Fruit fly (Drosophila melanogaster) whole organism, embryonic: ENCODE results near the gene NFAT.

Experiments used
- Asciz ChIP-seq: fragments of 200-800 bp; sonication (Bioruptor generic); optimal IDR thresholded peaks from 2 replicates; lab custom pipeline; 2017; ENCODE audit warnings: missing biosample characterization, mild to moderate bottlenecking, missing genetic modification characterization, missing genetic modification reagents
- B-H1 ChIP-seq: fragments of 200-800 bp; sonication (Bioruptor generic); IDR thresholded peaks from 3 replicates; pipeline ENCODE4 v1.3.6; 2022; ENCODE audit warnings: missing biosample characterization, missing genetic modification characterization
- CG10147 ChIP-seq: fragments of 200-800 bp; sonication (Bioruptor generic); optimal IDR thresholded peaks from 2 replicates; lab custom pipeline; 2019; ENCODE audit warnings: missing biosample characterization, mild to moderate bottlenecking, missing genetic modification characterization, moderate library complexity
- CG12391 ChIP-seq: fragments of 200-800 bp; sonication (Bioruptor generic); optimal IDR thresholded peaks from 3 replicates; lab custom pipeline; 2018; ENCODE audit warnings: missing biosample characterization, mild to moderate bottlenecking, missing genetic modification characterization, moderate library complexity
- CG12942 ChIP-seq: fragments of 200-800 bp; sonication (Bioruptor generic); optimal IDR thresholded peaks from 3 replicates; lab custom pipeline; 2016; ENCODE audit warnings: missing biosample characterization, missing genetic modification characterization
- CG13123 ChIP-seq: fragments of 200-800 bp; sonication (Bioruptor generic); optimal IDR thresholded peaks from 2 replicates; lab custom pipeline; 2016; ENCODE audit warnings: missing biosample characterization, missing genetic modification characterization
- CG13624 ChIP-seq: fragments of 200-800 bp; sonication (Bioruptor generic); optimal IDR thresholded peaks from 2 replicates; lab custom pipeline; 2016; ENCODE audit warnings: missing biosample characterization, missing genetic modification characterization
- CG14710 ChIP-seq: fragments of 200-800 bp; sonication (Bioruptor generic); optimal IDR thresholded peaks from 3 replicates; lab custom pipeline; 2019; ENCODE audit warnings: missing biosample characterization, mild to moderate bottlenecking, missing genetic modification characterization, moderate library complexity
- CG15011 ChIP-seq: fragments of 200-800 bp; sonication (Bioruptor generic); optimal IDR thresholded peaks from 3 replicates; lab custom pipeline; 2018; ENCODE audit warnings: missing biosample characterization, mild to moderate bottlenecking, missing genetic modification characterization
- CG17186 ChIP-seq: fragments of 200-800 bp; sonication (Bioruptor generic); optimal IDR thresholded peaks from 3 replicates; lab custom pipeline; 2017; ENCODE audit warnings: missing biosample characterization, missing genetic modification reagents, missing genetic modification characterization
- CG17385 ChIP-seq: fragments of 200-800 bp; sonication (Bioruptor generic); optimal IDR thresholded peaks from 3 replicates; lab custom pipeline; 2018; ENCODE audit warnings: missing biosample characterization, mild to moderate bottlenecking, missing genetic modification characterization
- CG17612 ChIP-seq: fragments of 200-800 bp; sonication (Bioruptor generic); IDR thresholded peaks from 2 replicates; pipeline ENCODE4 v1.3.6; 2022; ENCODE audit warnings: missing biosample characterization, missing genetic modification characterization
- CG18011 ChIP-seq: fragments of 200-800 bp; sonication (Bioruptor generic); optimal IDR thresholded peaks from 2 replicates; lab custom pipeline; 2017; ENCODE audit warnings: missing biosample characterization, missing genetic modification characterization, mild to moderate bottlenecking, moderate library complexity, missing genotype
- CG2889 ChIP-seq: fragments of 200-800 bp; sonication (Bioruptor generic); IDR thresholded peaks from 3 replicates; pipeline ENCODE4 v1.3.6; 2022; ENCODE audit warnings: missing biosample characterization, missing genetic modification characterization
- CG3847 ChIP-seq: fragments of 200-800 bp; sonication (Bioruptor generic); IDR thresholded peaks from 2 replicates; pipeline ENCODE4 v1.3.6; 2022; ENCODE audit warnings: missing biosample characterization, missing genetic modification characterization
- CG3995 ChIP-seq: fragments of 200-800 bp; sonication (Bioruptor generic); optimal IDR thresholded peaks from 3 replicates; lab custom pipeline; 2016; ENCODE audit warnings: missing biosample characterization, missing genetic modification characterization
- CG4617 ChIP-seq: fragments of 200-800 bp; sonication (Bioruptor generic); optimal IDR thresholded peaks from 3 replicates; lab custom pipeline; 2016; ENCODE audit warnings: missing biosample characterization, missing genetic modification characterization, borderline replicate concordance
- CG6683 ChIP-seq: fragments of 200-800 bp; sonication (Bioruptor generic); optimal IDR thresholded peaks from 2 replicates; lab custom pipeline; 2017; ENCODE audit warnings: missing biosample characterization, mild to moderate bottlenecking, missing genetic modification characterization, missing genetic modification reagents
- CG7357 ChIP-seq: fragments of 200-800 bp; sonication (Bioruptor generic); IDR thresholded peaks from 3 replicates; pipeline ENCODE4 v1.3.6; 2022; ENCODE audit warnings: missing biosample characterization, missing genetic modification characterization
- CG9215 ChIP-seq: fragments of 200-800 bp; sonication (Bioruptor generic); IDR thresholded peaks from 2 replicates; pipeline ENCODE4 v1.3.6; 2022; ENCODE audit warnings: missing biosample characterization, missing genetic modification characterization
- CG9932 ChIP-seq: fragments of 200-800 bp; sonication (Bioruptor generic); IDR thresholded peaks from 2 replicates; pipeline ENCODE4 v1.3.6; 2022; ENCODE audit warnings: missing biosample characterization, missing genetic modification characterization
- Dip2 ChIP-seq: fragments of 200-800 bp; sonication (Bioruptor generic); IDR thresholded peaks from 2 replicates; pipeline ENCODE4 v1.3.6; 2022; ENCODE audit warnings: missing biosample characterization, missing genetic modification characterization
- Dip3 ChIP-seq: fragments of 200-800 bp; sonication (Bioruptor generic); optimal IDR thresholded peaks from 3 replicates; lab custom pipeline; 2016; ENCODE audit warnings: missing biosample characterization, missing genetic modification characterization
- Dp ChIP-seq: fragments of 200-800 bp; sonication (Bioruptor generic); optimal IDR thresholded peaks from 2 replicates; lab custom pipeline; 2018; ENCODE audit warnings: missing biosample characterization, mild to moderate bottlenecking, missing genetic modification characterization, moderate library complexity
- Fer3 ChIP-seq: fragments of 200-800 bp; sonication (Bioruptor generic); optimal IDR thresholded peaks from 2 replicates; lab custom pipeline; 2018; ENCODE audit warnings: missing biosample characterization, mild to moderate bottlenecking, missing genetic modification characterization, moderate library complexity
- HLH4C ChIP-seq: fragments of 200-800 bp; sonication (Bioruptor generic); IDR thresholded peaks from 3 replicates; pipeline ENCODE4 v1.3.6; 2022; ENCODE audit warnings: missing biosample characterization, missing genetic modification characterization; ENCODE audit not compliant: partially characterized antibody
- Hey ChIP-seq: fragments of 200-800 bp; sonication (Bioruptor generic); optimal IDR thresholded peaks from 3 replicates; lab custom pipeline; 2018; ENCODE audit warnings: missing biosample characterization, mild to moderate bottlenecking, missing genetic modification characterization
- HmgZ ChIP-seq: fragments of 200-800 bp; sonication (Bioruptor generic); optimal IDR thresholded peaks from 2 replicates; lab custom pipeline; 2018; ENCODE audit warnings: missing biosample characterization, mild to moderate bottlenecking, missing genetic modification characterization
- Hmx ChIP-seq: fragments of 200-800 bp; sonication (Bioruptor generic); optimal IDR thresholded peaks from 2 replicates; lab custom pipeline; 2016; ENCODE audit warnings: missing biosample characterization, missing genetic modification characterization
- Hr3 ChIP-seq: fragments of 200-800 bp; sonication (Bioruptor generic); optimal IDR thresholded peaks from 3 replicates; lab custom pipeline; 2016; ENCODE audit warnings: missing biosample characterization, missing genetic modification characterization
- Lhr ChIP-seq: fragments of 200-800 bp; sonication (Bioruptor generic); optimal IDR thresholded peaks from 3 replicates; lab custom pipeline; 2017; ENCODE audit warnings: mild to moderate bottlenecking, missing biosample characterization, missing genetic modification reagents, missing genetic modification characterization
- bbx ChIP-seq: fragments of 200-800 bp; sonication (Bioruptor generic); IDR thresholded peaks from 2 replicates; pipeline ENCODE4 v1.3.6; 2022; ENCODE audit warnings: missing biosample characterization, missing genetic modification characterization; ENCODE audit not compliant: partially characterized antibody
- chif ChIP-seq, 2 experiments: fragments of 200-800 bp; sonication (Bioruptor generic); optimal IDR thresholded peaks; 3 replicates each; lab custom pipeline; 2016; ENCODE audit warnings: missing biosample characterization in 2 of 2, missing genetic modification characterization in 2 of 2
- cwo ChIP-seq: fragments of 200-800 bp; sonication (Bioruptor generic); optimal IDR thresholded peaks from 3 replicates; lab custom pipeline; 2017; ENCODE audit warnings: missing biosample characterization, missing genetic modification characterization, mild to moderate bottlenecking, moderate library complexity, missing genetic modification reagents
- dan ChIP-seq: fragments of 200-800 bp; sonication (Bioruptor generic); IDR thresholded peaks from 2 replicates; pipeline ENCODE4 v1.3.6; 2022; ENCODE audit warnings: missing biosample characterization, missing genetic modification characterization
- dm ChIP-seq: fragments of 200-800 bp; sonication (Bioruptor generic); optimal IDR thresholded peaks from 3 replicates; lab custom pipeline; 2016; ENCODE audit warnings: missing biosample characterization, missing genetic modification characterization
- emc ChIP-seq: fragments of 200-800 bp; sonication (Bioruptor generic); optimal IDR thresholded peaks from 2 replicates; lab custom pipeline; 2016; ENCODE audit warnings: missing biosample characterization, missing genetic modification characterization
- en ChIP-seq: fragments of 200-800 bp; sonication (Bioruptor generic); optimal IDR thresholded peaks from 2 replicates; lab custom pipeline; 2016; ENCODE audit warnings: missing biosample characterization, missing genetic modification characterization
- fd102C ChIP-seq: fragments of 200-800 bp; sonication (Bioruptor generic); optimal IDR thresholded peaks from 2 replicates; lab custom pipeline; 2018; ENCODE audit warnings: missing biosample characterization, mild to moderate bottlenecking, missing genetic modification characterization, moderate library complexity
- grau ChIP-seq: fragments of 200-800 bp; optimal IDR thresholded peaks from 3 replicates; lab custom pipeline; 2019; ENCODE audit warnings: missing biosample characterization, mild to moderate bottlenecking, missing genetic modification characterization, moderate library complexity
- grn ChIP-seq: fragments of 200-800 bp; sonication (Bioruptor generic); optimal IDR thresholded peaks from 3 replicates; lab custom pipeline; 2017; ENCODE audit warnings: missing biosample characterization, missing genetic modification characterization
- ham ChIP-seq: fragments of 200-800 bp; sonication (Bioruptor generic); IDR thresholded peaks from 2 replicates; pipeline ENCODE4 v1.3.6; 2022; ENCODE audit warnings: missing biosample characterization, missing genetic modification characterization
- lilli ChIP-seq: fragments of 200-800 bp; sonication (Bioruptor generic); optimal IDR thresholded peaks from 3 replicates; lab custom pipeline; 2016; ENCODE audit warnings: missing biosample characterization, missing genetic modification characterization
- nerfin-2 ChIP-seq: fragments of 200-800 bp; sonication (Bioruptor generic); IDR thresholded peaks from 2 replicates; pipeline ENCODE4 v1.3.6; 2022; ENCODE audit warnings: missing biosample characterization, missing genetic modification characterization; ENCODE audit not compliant: partially characterized antibody
- pros ChIP-seq: fragments of 200-800 bp; sonication (Bioruptor generic); optimal IDR thresholded peaks from 3 replicates; lab custom pipeline; 2019; ENCODE audit warnings: missing biosample characterization, mild to moderate bottlenecking, missing genetic modification characterization, moderate library complexity
- shn ChIP-seq: fragments of 200-800 bp; sonication (Bioruptor generic); optimal IDR thresholded peaks from 3 replicates; lab custom pipeline; 2016; ENCODE audit warnings: missing biosample characterization, missing genetic modification characterization
- slp2 ChIP-seq: fragments of 200-800 bp; sonication (Bioruptor generic); optimal IDR thresholded peaks from 2 replicates; lab custom pipeline; 2016; ENCODE audit warnings: missing biosample characterization, missing genetic modification characterization
- sug ChIP-seq: fragments of 200-800 bp; optimal IDR thresholded peaks from 2 replicates; lab custom pipeline; 2019; ENCODE audit warnings: missing biosample characterization, mild to moderate bottlenecking, missing genetic modification characterization, moderate library complexity
- tll ChIP-seq, 2 experiments: fragments of 200-800 bp in 1 of 2; fragments of >200 bp in 1 of 2; sonication (Bioruptor generic) in 1 of 2; optimal IDR thresholded peaks; 2 replicates each; lab custom pipeline; 2017 to 2019; ENCODE audit warnings: missing biosample characterization in 2 of 2, missing genetic modification characterization in 2 of 2, mild to moderate bottlenecking in 1 of 2, moderate library complexity in 1 of 2
- twi ChIP-seq: fragments of 200-800 bp; optimal IDR thresholded peaks from 2 replicates; lab custom pipeline; 2019; ENCODE audit warnings: missing biosample characterization, mild to moderate bottlenecking, missing genetic modification characterization, moderate library complexity

Gene NFAT

dm6 chrX:13676458-13676944 is 52.0 kb downstream of the NFAT start, which contains the start of gene CG11162 (continued):
- TF ChIP-seq grau (tag; lab: Kevin White, UChicago) (peak; percentile 58), CG13123 (GFP tag; lab: Kevin White, UChicago) (no peak), Dip3 (GFP tag; lab: Kevin White, UChicago) (peak; percentile 41), B-H1 (no peak), en (GFP tag; lab: Kevin White, UChicago) (no peak), HmgZ (tag; lab: Kevin White, UChicago) (peak; percentile 3), CG18011 (no peak), CG9215 (GFP tag; lab: Robert Waterston, UW) (0 out of 2 replicates have a peak, but pooled peaks have one; percentile 16), twi (no peak), nerfin-2 (GFP tag; lab: Robert Waterston, UW) (no peak), CG17612 (GFP tag; lab: Robert Waterston, UW) (no peak), CG2889 (GFP tag; lab: Robert Waterston, UW) (no peak), Lhr (no peak), Hr3 (GFP tag; lab: Kevin White, UChicago) (no peak), cwo (GFP tag; lab: Kevin White, UChicago) (peak; percentile 75), CG13624 (peak; percentile 9), CG15011 (peak; percentile 26), CG7357 (no peak), emc (GFP tag; lab: Kevin White, UChicago) (no peak), CG3847 (GFP tag; lab: Robert Waterston, UW) (0 out of 2 replicates have a peak, but pooled peaks have one; percentile 13), Fer3 (tag; lab: Kevin White, UChicago) (peak; percentile 38), fd102C (GFP tag; lab: Kevin White, UChicago) (no peak), CG10147 (GFP tag; lab: Kevin White, UChicago) (peak; percentile 41), lilli (GFP tag; lab: Kevin White, UChicago) (peak; percentile 64)

DNA sequence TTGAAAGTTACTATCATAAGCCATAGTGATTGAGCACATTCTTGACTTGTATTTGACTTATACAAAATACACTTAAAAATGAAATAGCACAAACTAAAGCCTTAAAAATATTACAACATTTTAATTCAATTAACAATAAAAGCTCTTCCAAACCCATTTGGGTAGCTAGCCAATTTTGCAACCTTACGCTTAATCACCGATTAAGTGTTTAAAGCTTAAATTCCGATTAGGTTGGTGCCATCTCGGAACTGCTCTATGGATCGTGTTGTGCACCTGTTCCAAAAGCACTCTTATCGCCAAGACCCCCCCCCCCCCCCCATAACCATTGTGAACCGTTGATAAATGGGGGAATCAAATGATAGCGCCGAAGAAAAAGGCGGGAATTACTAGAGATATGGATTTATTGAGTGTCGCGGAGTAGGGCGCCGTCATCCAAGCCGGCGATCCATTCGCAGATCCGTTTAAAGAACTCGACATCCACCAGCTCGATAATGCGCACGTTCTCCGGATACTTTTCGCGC is 53.5 kb downstream of the NFAT start:
- TF ChIP-seq Dip2, result no peak
- peak; percentile 44 for TF ChIP-seq grn (GFP tag; lab: Kevin White, UChicago)
- TF ChIP-seq chif (GFP tag; optimal IDR thresholded peaks at IDR 0.05; lab: Kevin White, UChicago), result no peak
- TF ChIP-seq CG17385 (GFP tag; lab: Kevin White, UChicago), result no peak
- TF ChIP-seq Asciz (GFP tag; lab: Kevin White, UChicago), result no peak
- TF ChIP-seq HLH4C (GFP tag; lab: Robert Waterston, UW), result no peak
- no peak for TF ChIP-seq CG4617 (GFP tag; lab: Kevin White, UChicago)
- no peak for TF ChIP-seq CG12942 (GFP tag; lab: Kevin White, UChicago)
- no peak for TF ChIP-seq shn (GFP tag; lab: Kevin White, UChicago)
- no peak for TF ChIP-seq CG3995 (GFP tag; lab: Kevin White, UChicago)
- TF ChIP-seq Dp (GFP tag; lab: Kevin White, UChicago), result peak; percentile 9
- TF ChIP-seq tll (GFP tag; optimal IDR thresholded peaks at IDR 0.05; lab: Kevin White, UChicago), result no peak
- TF ChIP-seq pros, result no peak
- no peak for TF ChIP-seq CG12391
- peak; percentile 27 for TF ChIP-seq sug (tag; lab: Kevin White, UChicago)
- TF ChIP-seq ham (GFP tag; lab: Robert Waterston, UW), result no peak
- no peak for TF ChIP-seq dm (GFP tag; lab: Kevin White, UChicago)
- TF ChIP-seq CG17186 (GFP tag; lab: Kevin White, UChicago), result no peak
- no peak for TF ChIP-seq Hmx
- TF ChIP-seq dan (GFP tag; lab: Robert Waterston, UW), result no peak
- no peak for TF ChIP-seq CG14710 (tag; lab: Kevin White, UChicago)
- no peak for TF ChIP-seq bbx (GFP tag; lab: Robert Waterston, UW)
- no peak for TF ChIP-seq slp2
- no peak for TF ChIP-seq CG9932 (GFP tag; lab: Robert Waterston, UW)
- peak; percentile 5 for TF ChIP-seq Hey (tag; lab: Kevin White, UChicago)
- TF ChIP-seq CG6683, result no peak
